Fruit fly (Drosophila melanogaster): Measurements from ENCODE around the gene Eip75B.

dm6 chr3L:17937315-17937714 lies 127.2 kb downstream of the Eip75B start:
- TF ChIP-seq toe (GFP tag; optimal IDR thresholded peaks at IDR 0.05) (no peak), CG1620 (GFP tag; optimal IDR thresholded peaks at IDR 0.05) (no peak), pad (GFP tag; optimal IDR thresholded peaks at IDR 0.05) (no peak), Clk (GFP tag; optimal IDR thresholded peaks at IDR 0.05) (no peak), kay (GFP tag; ENCODE audit: borderline replicate concordance) (no peak), Crg-1 (GFP tag; optimal IDR thresholded peaks at IDR 0.05) (no peak), CG7045 (GFP tag; optimal IDR thresholded peaks at IDR 0.05) (no peak)

Measured in whole organism, adult.